Fruit fly (Drosophila melanogaster): ENCODE measurements around the gene Urm1.

DNA sequence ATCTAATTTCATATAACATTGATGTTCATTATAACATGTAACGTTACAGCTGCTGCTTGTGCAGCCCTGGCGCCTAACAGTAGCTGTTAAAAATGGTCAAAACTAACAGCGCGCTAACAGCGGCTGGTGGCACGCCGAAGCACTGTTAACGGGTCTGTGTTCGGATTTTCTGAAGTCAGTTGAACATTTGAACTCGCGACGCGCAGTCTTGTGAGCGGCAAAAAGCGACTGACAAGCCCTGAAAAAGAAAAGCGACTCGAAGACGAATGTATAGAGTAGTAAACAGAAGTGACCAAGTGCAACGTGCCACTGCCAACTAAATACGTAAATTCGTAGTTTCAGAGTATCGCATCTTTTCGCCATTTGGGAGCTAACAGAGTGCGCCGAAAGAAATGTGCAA lies 35.4 kb downstream of the Urm1 start:
- TF ChIP-seq ttk (optimal IDR thresholded peaks at IDR 0.05) (no peak), psq (optimal IDR thresholded peaks at IDR 0.05) (no peak), Sin3A (optimal IDR thresholded peaks at IDR 0.05) (no peak), Myc (optimal IDR thresholded peaks at IDR 0.05) (no peak), h (optimal IDR thresholded peaks at IDR 0.05) (no peak)
